Fruit fly (Drosophila melanogaster) whole organism, pupa: ENCODE results near the gene Obp73a.

Experiments
- CG9948 ChIP-seq: fragments of 200-800 bp; sonication (Bioruptor generic); optimal IDR thresholded peaks from 2 replicates; lab custom pipeline; 2018; ENCODE audit warnings: missing biosample characterization, mild to moderate bottlenecking, missing genetic modification characterization, moderate library complexity
- fd96Ca ChIP-seq: fragments of 200-800 bp; sonication (Bioruptor generic); IDR thresholded peaks from 3 replicates; pipeline ENCODE4 v1.3.6; 2022; ENCODE audit warnings: missing biosample characterization, missing genetic modification characterization

dm6 chr3L:16978406-16978805, 34.2 kb downstream of the Obp73a start:
- TF ChIP-seq fd96Ca (GFP tag; lab: Robert Waterston, UW) (no peak), CG9948 (tag; lab: Kevin White, UChicago) (no peak)
